Worm (Caenorhabditis elegans) whole organism, L4/young adult: ENCODE measurements around the gene H27A22.1.

Experiments used
- W03F9.2 ChIP-seq: fragments of 150-350 bp; optimal IDR thresholded peaks from 2 replicates; lab custom pipeline; 2014; ENCODE audit warnings: missing biosample characterization, missing genetic modification characterization
- dao-5 ChIP-seq: sonication (generic microtip); optimal IDR thresholded peaks from 2 replicates; lab custom pipeline; 2016; ENCODE audit warnings: missing genotype, missing genetic modification characterization, moderate library complexity, missing compliant biosample characterization
- him-1 ChIP-seq: sonication (generic microtip); optimal IDR thresholded peaks from 2 replicates; lab custom pipeline; 2016; ENCODE audit warnings: missing genotype, missing genetic modification reagents, missing genetic modification characterization, missing compliant biosample characterization

The H27A22.1 gene

DNA sequence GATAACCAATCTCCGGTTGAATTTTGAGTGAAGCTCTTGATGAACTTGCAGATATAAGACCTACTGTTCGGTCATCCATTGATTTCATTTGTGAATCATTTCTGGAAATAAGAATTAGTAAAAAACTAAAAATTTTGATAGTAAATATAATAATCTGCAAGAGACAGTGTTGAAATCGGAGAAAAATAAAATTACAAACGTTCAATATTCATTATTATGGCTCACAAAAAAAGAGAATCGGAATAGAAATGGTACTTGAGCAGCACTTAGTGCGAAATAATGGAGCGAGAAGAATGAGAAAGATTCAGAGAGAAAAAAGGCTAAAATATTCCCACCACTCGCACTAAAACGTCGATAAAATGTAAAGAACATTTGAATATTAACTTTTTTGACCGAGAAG lies 26.0 kb upstream of the H27A22.1 start, which contains the start of gene vps-54:
TSS of gene vps-54 (minus strand) at position 101 of the 400 bp plus-strand sequence.
- no peak for TF ChIP-seq him-1
- TF ChIP-seq dao-5 (tag; lab: Kevin White, UChicago) = no peak
- TF ChIP-seq W03F9.2 (tag; lab: Kevin White, UChicago) = no peak

DNA sequence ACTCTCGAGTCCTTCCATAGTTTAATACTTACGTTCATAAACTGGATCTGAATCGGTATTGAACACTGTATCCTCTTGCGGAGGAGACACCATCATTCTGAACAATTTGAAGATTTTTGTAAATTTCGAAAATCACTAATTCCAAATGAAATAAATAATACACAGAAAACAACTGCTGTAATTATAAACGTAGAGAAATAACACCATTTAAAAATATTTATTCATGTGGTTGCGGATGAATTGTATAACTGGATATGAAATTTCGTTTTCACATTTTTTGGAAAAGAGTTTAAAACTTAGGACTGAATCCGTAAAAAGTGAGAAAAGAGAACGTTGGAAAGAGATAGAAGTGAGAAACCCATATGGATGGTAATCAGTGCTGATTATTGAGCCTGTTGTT lies 24.1 kb upstream of the H27A22.1 start, which contains the start of gene mics-1:
TSS of gene mics-1 (minus strand) at position 101 of the 400 bp plus-strand sequence.
- TF ChIP-seq W03F9.2 (tag; lab: Kevin White, UChicago) (no peak), him-1 (no peak), dao-5 (tag; lab: Kevin White, UChicago) (no peak)

DNA sequence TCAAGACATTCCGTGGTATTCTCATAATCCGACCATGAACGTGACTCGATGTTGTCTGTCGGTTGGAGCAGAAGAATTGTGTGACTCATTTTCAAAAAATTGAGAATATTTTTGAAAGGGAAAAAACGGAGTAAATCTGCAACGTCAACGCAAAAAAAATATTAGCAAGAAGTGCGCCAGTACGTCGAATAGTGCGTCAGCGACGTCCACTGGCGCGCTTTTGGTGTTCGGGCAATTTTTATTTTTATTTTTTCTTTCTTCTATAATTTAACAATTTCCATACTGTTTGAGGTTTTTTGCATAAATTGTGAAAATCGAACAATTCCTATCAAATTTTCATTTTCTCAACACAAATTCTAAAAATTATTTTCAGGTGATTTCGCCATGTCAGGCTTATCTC lies 23.4 kb upstream of the H27A22.1 start, which contains the start of the genes erh-1 and lpd-9:
TSS of gene erh-1 (minus strand) at position 204 of the 400 bp plus-strand sequence.
TSS of gene lpd-9 (plus strand) at position 368 of the 400 bp plus-strand sequence.
- TF ChIP-seq W03F9.2 (tag; lab: Kevin White, UChicago) = peak; percentile 76
- no peak for TF ChIP-seq him-1

DNA sequence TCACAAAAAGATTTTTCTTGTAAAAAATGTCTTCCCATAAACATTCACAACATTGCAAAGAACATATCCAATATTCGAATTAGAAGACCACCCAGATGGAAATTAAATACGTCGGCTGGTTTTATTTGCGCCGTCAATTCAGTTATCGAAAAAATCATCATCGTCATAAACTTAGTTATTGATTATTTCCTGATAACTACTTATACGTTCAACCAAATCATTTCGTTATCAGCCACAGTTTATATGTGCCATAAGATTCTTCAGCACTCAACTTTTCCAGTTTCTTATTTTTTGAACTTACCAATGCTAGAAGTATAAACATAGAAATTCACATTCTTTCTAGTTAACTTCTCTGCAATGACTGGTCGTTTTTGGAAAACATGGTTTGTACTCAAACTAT lies 21.7 kb upstream of the H27A22.1 start:
- no peak for TF ChIP-seq him-1
- TF ChIP-seq W03F9.2 (tag; lab: Kevin White, UChicago) = no peak
- TF ChIP-seq dao-5 (tag; lab: Kevin White, UChicago) = no peak

DNA sequence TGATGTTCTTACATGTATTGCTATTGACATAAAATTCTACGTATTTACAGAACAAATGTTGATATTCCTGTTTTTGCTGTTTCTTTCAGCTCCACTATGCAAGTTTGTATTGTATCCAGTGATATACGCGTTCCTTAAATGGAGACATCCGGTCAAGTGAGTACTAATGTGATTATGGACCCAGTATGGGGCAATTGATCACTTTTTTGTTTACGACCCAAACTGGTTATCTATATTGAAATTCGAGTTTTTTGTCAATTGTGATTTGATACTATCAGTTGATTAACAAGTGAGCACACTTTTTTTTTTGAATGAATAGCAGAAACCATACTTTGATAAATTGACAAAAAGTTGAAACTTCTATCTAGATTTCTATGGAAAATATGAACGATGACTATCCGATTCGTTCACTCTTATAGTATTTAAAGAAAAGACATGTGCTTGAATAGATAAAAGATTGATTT lies 20.5 kb upstream of the H27A22.1 start, which contains the start of gene T21C9.6:
TSS of gene T21C9.6 (plus strand) at position 51 of the 464 bp plus-strand sequence.
- TF ChIP-seq him-1 = no peak
- TF ChIP-seq W03F9.2 (tag; lab: Kevin White, UChicago) = no peak
- TF ChIP-seq dao-5 (tag; lab: Kevin White, UChicago) = no peak

DNA sequence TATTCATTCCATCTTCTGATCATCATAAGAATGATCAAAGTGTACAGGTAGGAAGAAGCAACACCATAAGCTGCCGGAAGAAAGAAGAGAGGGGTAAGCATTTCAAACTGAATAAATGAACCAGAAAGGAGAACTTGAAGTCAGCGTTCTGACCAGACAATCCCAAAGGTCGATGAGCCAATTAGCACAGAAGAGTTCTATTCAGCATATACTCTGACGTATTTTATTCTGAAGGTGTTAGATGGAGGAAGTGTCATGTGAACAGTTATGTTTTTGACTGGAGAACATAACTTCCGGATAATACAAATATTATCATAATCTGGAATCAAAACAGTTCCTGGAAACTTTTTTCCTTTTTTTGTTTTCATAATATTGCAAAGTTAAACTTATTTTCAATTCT lies 13.7 kb upstream of the H27A22.1 start, which contains the start of gene srg-32:
TSS of gene srg-32 (minus strand) at position 101 of the 400 bp plus-strand sequence.
- TF ChIP-seq him-1 = no peak
- TF ChIP-seq dao-5 (tag; lab: Kevin White, UChicago) = no peak
- TF ChIP-seq W03F9.2 (tag; lab: Kevin White, UChicago) = no peak

DNA sequence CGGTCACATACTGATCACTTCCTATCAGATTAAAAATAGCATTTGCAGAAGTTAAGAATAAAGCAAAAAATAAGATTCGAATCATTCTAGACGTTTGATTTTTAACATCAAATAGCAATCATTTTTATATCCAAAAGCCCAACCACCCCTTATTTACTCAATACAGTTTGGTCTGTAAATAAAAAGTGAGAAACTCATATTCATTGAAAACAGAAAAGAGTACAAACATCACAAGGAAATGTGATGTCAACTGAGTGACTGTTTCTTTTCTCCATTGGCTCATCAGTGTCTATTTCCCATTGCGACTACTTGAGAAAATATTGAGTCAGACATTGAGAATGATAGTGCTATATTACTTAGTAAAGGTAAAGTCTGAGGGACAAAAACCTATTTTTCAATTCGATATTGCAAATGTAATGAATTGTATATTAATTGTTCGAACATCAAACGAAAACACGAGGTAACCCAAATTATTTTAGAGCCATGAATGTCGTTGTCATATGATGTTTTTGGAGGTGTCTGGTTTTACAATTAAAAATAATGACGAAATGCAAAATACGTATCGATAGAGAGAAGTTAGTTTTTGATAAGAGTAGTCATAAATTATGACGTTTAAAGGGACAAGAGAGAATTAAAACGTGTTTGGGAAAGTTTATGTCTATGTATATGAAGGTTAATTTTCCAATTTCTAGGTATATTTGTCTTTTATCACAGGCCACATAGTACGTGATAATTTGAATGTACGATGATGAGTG lies 12.4 kb upstream of the H27A22.1 start, which contains the start of gene ttr-23:
TSS of gene ttr-23 (minus strand) at position 87 of the 755 bp plus-strand sequence.
- TF ChIP-seq dao-5 (tag; lab: Kevin White, UChicago) = no peak
- TF ChIP-seq W03F9.2 (tag; lab: Kevin White, UChicago) = no peak
- no peak for TF ChIP-seq him-1

DNA sequence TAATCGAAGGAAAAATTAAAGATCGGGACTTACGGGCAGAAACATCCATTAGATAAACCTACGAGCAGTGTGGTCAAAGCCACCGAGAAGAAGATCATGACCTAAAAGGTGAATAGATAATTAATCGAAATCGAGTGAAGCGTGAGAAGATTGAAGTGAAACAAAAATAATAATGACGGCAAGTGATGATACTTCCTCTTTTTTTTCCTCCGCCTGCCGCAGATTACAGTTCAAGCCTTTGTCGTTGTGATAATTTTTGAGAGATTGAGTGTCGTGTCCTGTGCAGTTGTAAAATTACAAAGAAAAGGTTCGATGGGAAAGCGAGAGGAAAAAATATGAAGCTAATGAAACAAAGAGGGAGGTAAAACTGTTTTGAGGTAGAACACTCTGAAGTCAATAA lies 9.9 kb upstream of the H27A22.1 start, which contains the start of gene T21C9.9:
TSS of gene T21C9.9 (minus strand) at position 101 of the 400 bp plus-strand sequence.
- TF ChIP-seq him-1 = no peak
- TF ChIP-seq W03F9.2 (tag; lab: Kevin White, UChicago) = no peak
- no peak for TF ChIP-seq dao-5 (tag; lab: Kevin White, UChicago)

DNA sequence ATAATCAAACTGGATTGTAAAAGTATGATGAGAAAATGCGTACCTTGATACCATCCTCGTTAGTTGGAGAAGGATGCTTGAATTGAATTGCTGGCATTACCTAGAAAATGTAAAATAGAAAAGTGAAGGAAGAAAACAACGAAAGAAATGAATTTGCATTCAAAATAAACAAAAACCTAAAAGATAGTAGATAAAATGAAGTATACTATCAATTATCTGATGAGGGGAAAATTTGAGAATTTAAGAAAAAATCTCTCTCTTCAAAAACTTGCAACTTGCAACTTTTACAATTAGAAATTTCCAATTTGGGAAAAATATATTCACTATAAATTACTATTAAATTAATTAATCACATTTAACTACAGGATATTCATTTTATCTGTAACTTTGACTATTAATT lies 7.5 kb upstream of the H27A22.1 start, which contains the start of gene T21C9.11:
TSS of gene T21C9.11 (minus strand) at position 101 of the 400 bp plus-strand sequence.
- TF ChIP-seq W03F9.2 (tag; lab: Kevin White, UChicago) (no peak), him-1 (no peak), dao-5 (tag; lab: Kevin White, UChicago) (no peak)

DNA sequence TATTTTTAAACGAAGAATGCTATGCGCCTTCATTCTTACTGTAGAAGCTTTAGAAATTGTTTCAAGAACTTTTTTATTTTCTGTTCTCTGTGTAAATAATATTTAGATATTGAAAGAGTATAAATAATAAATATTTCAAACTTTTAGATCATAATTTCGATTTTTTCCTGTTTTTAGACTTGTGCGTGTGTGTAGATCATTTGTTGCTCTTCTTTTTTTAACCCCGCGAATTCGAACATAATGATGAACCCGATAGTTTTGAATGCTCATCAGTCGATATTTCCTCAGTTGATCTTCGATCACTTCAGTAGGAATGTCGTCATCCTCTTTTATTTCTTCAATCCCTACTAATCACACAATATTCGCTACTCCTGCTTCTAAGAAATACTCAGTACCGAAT lies 5.1 kb upstream of the H27A22.1 start, which contains the start of gene T21C9.13:
TSS of gene T21C9.13 (plus strand) at position 33 of the 400 bp plus-strand sequence.
- TF ChIP-seq W03F9.2 (tag; lab: Kevin White, UChicago) = no peak
- TF ChIP-seq dao-5 (tag; lab: Kevin White, UChicago) = no peak
- TF ChIP-seq him-1 = no peak

DNA sequence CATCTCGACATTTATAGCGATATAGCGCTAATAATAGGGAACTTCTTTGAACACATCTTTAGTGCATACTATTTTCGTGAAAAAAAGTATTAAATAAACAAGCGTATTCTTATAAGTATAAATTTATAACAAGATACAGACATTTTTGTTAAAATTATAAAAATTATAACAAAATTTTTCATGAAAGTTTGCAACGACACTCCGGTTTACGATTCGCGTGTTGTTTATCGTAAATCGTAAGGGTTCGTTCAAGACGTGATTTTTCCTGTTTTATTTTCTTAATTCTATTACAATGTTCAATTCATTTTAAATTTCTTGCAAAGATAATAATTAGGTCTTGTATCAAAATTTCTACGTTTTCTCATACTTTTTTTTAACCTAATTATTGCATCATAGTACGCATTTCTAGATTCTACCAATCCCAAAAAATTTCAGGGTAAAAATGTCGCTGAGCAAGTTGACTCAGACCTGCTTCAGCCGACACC lies 3.6 kb upstream of the H27A22.1 start, which contains the start of gene scpl-4:
TSS of gene scpl-4 (plus strand) at position 435 of the 485 bp plus-strand sequence.
- TF ChIP-seq W03F9.2 (tag; lab: Kevin White, UChicago) = no peak
- TF ChIP-seq dao-5 (tag; lab: Kevin White, UChicago) = no peak
- TF ChIP-seq him-1 = no peak

DNA sequence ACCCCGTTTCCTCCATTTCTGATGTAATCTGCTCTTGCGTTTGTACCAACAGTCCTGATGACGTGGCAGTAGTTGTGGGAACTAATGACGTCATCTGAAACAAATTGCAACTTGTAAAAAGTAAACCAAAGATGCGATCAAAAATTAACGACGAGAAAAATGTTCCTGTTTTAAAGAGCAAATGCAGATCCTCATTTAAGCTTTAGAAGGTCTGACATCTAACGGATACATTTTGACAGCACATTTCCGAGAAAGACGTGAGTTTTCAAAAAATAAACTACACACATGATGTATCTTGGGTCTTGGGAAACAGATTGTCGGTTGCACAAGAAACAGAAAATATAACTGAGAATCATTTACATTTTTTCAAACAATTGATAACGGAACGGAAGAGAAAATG lies 13.1 kb downstream of the H27A22.1 start, which contains the start of gene H09F14.1:
TSS of gene H09F14.1 (minus strand) at position 101 of the 400 bp plus-strand sequence.
- no peak for TF ChIP-seq W03F9.2 (tag; lab: Kevin White, UChicago)
- no peak for TF ChIP-seq dao-5 (tag; lab: Kevin White, UChicago)
- no peak for TF ChIP-seq him-1

DNA sequence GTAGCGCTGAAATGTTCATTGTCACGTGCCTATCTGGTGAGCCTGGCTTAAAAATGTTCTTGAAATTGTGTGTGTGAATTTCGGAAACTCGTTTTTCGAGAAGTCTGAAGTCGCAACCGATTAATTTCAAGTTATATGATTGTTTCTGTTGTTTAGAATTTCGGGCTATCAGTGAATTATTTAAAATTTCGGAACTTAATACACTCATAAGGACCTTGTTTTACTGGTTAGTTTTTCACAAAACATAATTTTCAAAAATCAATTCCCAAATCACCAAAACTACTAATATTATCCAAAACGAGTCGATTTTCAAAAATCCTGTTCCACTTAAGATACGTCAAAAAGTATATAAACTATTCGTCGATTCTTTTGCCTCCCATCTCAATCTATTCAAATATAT lies 28.1 kb downstream of the H27A22.1 start:
- TF ChIP-seq dao-5 (tag; lab: Kevin White, UChicago) = no peak
- TF ChIP-seq W03F9.2 (tag; lab: Kevin White, UChicago) = no peak
- no peak for TF ChIP-seq him-1
